Fruit fly (Drosophila melanogaster): ENCODE results near the gene FASN1.

dm6 chr2L:3058772-3059623, 2.6 kb downstream of the FASN1 start:
- peak; percentile 38 for TF ChIP-seq ey (GFP tag; optimal IDR thresholded peaks at IDR 0.05)
- no peak for TF ChIP-seq Hr78 (GFP tag; optimal IDR thresholded peaks at IDR 0.05)
- TF ChIP-seq dmrt93B (GFP tag; optimal IDR thresholded peaks at IDR 0.05), result no peak
- TF ChIP-seq Jra (GFP tag; optimal IDR thresholded peaks at IDR 0.05), result no peak
- TF ChIP-seq N (GFP tag; optimal IDR thresholded peaks at IDR 0.05), result no peak
- peak; percentile 11 for TF ChIP-seq psq (GFP tag; optimal IDR thresholded peaks at IDR 0.05)
- TF ChIP-seq fru (GFP tag; optimal IDR thresholded peaks at IDR 0.05), result no peak
- peak; percentile 38 for TF ChIP-seq h (GFP tag; optimal IDR thresholded peaks at IDR 0.05)
- peak; percentile 19 for TF ChIP-seq br (GFP tag; optimal IDR thresholded peaks at IDR 0.05)
- TF ChIP-seq GATAd (GFP tag; optimal IDR thresholded peaks at IDR 0.05), result no peak
- TF ChIP-seq Hnf4 (GFP tag; optimal IDR thresholded peaks at IDR 0.05), result no peak
- TF ChIP-seq brk (GFP tag; optimal IDR thresholded peaks at IDR 0.05), result no peak
- no peak for TF ChIP-seq usp (GFP tag; optimal IDR thresholded peaks at IDR 0.05)
